Worm (Caenorhabditis elegans): ENCODE data around the gene Y44F5A.1.

Gene Y44F5A.1

ce11 chrIII:4247571-4247970 lies at the start of gene Y44F5A.1:
Gene Y44F5A.1, minus strand, starts transcription at chrIII:4247671.
- TF ChIP-seq W03F9.2 (tag; optimal IDR thresholded peaks at IDR 0.05) (no peak), dao-5 (tag; optimal IDR thresholded peaks at IDR 0.05) (no peak), him-1 (tag; optimal IDR thresholded peaks at IDR 0.05) (no peak)

ce11 chrIII:4294153-4294862 lies 46.8 kb upstream of the Y44F5A.1 start, which contains the start of the genes nth-1 and R10E4.7:
Gene nth-1, minus strand, starts transcription at chrIII:4294253.
Gene R10E4.7, plus strand, starts transcription at chrIII:4294812.
- TF ChIP-seq him-1 (tag; optimal IDR thresholded peaks at IDR 0.05) (no peak), dao-5 (tag; optimal IDR thresholded peaks at IDR 0.05) (no peak), W03F9.2 (tag; optimal IDR thresholded peaks at IDR 0.05) (no peak)

- TF ChIP-seq W03F9.2 (tag; optimal IDR thresholded peaks at IDR 0.05), result no peak
- no peak for TF ChIP-seq him-1 (tag; optimal IDR thresholded peaks at IDR 0.05)
- no peak for TF ChIP-seq dao-5 (tag; optimal IDR thresholded peaks at IDR 0.05)
These were observed 45.6 kb upstream of the Y44F5A.1 start, which contains the start of gene R10E4.6 for ce11 chrIII:4293108-4293507. Gene R10E4.6, plus strand, starts transcription at chrIII:4293408.

- TF ChIP-seq W03F9.2 (tag; optimal IDR thresholded peaks at IDR 0.05) (peak; percentile 69), him-1 (tag; optimal IDR thresholded peaks at IDR 0.05) (no peak)
These were observed 43.8 kb upstream of the Y44F5A.1 start, which contains the start of gene mcm-5 for ce11 chrIII:4291216-4291691. Gene mcm-5, minus strand, starts transcription at chrIII:4291266.

ce11 chrIII:4289952-4290351 lies 42.5 kb upstream of the Y44F5A.1 start:
- TF ChIP-seq him-1 (tag; optimal IDR thresholded peaks at IDR 0.05) (no peak), W03F9.2 (tag; optimal IDR thresholded peaks at IDR 0.05) (no peak), dao-5 (tag; optimal IDR thresholded peaks at IDR 0.05) (no peak)

ce11 chrIII:4287379-4287778 lies 39.9 kb upstream of the Y44F5A.1 start, which contains the start of gene R10E4.3:
Gene R10E4.3, minus strand, starts transcription at chrIII:4287479.
- TF ChIP-seq W03F9.2 (tag; optimal IDR thresholded peaks at IDR 0.05) (no peak), dao-5 (tag; optimal IDR thresholded peaks at IDR 0.05) (no peak), him-1 (tag; optimal IDR thresholded peaks at IDR 0.05) (no peak)

- TF ChIP-seq him-1 (tag; optimal IDR thresholded peaks at IDR 0.05) (no peak), W03F9.2 (tag; optimal IDR thresholded peaks at IDR 0.05) (peak; percentile 50)
These were observed 37.3 kb upstream of the Y44F5A.1 start for ce11 chrIII:4284732-4285165.

- no peak for TF ChIP-seq W03F9.2 (tag; optimal IDR thresholded peaks at IDR 0.05)
- TF ChIP-seq dao-5 (tag; optimal IDR thresholded peaks at IDR 0.05), result no peak
- no peak for TF ChIP-seq him-1 (tag; optimal IDR thresholded peaks at IDR 0.05)
These were observed 35.7 kb upstream of the Y44F5A.1 start for ce11 chrIII:4283175-4283574.

- TF ChIP-seq him-1 (tag; optimal IDR thresholded peaks at IDR 0.05), result peak; percentile 97
- peak; percentile 89 for TF ChIP-seq W03F9.2 (tag; optimal IDR thresholded peaks at IDR 0.05)
- peak; percentile 89 for TF ChIP-seq dao-5 (tag; optimal IDR thresholded peaks at IDR 0.05)
These were observed 34.6 kb upstream of the Y44F5A.1 start for ce11 chrIII:4281955-4282618.

- no peak for TF ChIP-seq him-1 (tag; optimal IDR thresholded peaks at IDR 0.05)
- TF ChIP-seq dao-5 (tag; optimal IDR thresholded peaks at IDR 0.05), result no peak
These were observed 33.0 kb upstream of the Y44F5A.1 start, which contains the start of gene sup-26 for ce11 chrIII:4280215-4281173. Gene sup-26, minus strand, starts transcription at chrIII:4280224.

- TF ChIP-seq W03F9.2 (tag; optimal IDR thresholded peaks at IDR 0.05) (no peak), him-1 (tag; optimal IDR thresholded peaks at IDR 0.05) (no peak), dao-5 (tag; optimal IDR thresholded peaks at IDR 0.05) (no peak)
These were observed 30.7 kb upstream of the Y44F5A.1 start for ce11 chrIII:4278203-4278602.

ce11 chrIII:4277762-4278161 lies 30.3 kb upstream of the Y44F5A.1 start:
- TF ChIP-seq dao-5 (tag; optimal IDR thresholded peaks at IDR 0.05) (no peak), him-1 (tag; optimal IDR thresholded peaks at IDR 0.05) (no peak), W03F9.2 (tag; optimal IDR thresholded peaks at IDR 0.05) (no peak)

ce11 chrIII:4276277-4276676 lies 28.8 kb upstream of the Y44F5A.1 start:
- no peak for TF ChIP-seq dao-5 (tag; optimal IDR thresholded peaks at IDR 0.05)
- TF ChIP-seq him-1 (tag; optimal IDR thresholded peaks at IDR 0.05), result no peak
- no peak for TF ChIP-seq W03F9.2 (tag; optimal IDR thresholded peaks at IDR 0.05)

Measured in whole organism, L4/young adult.